Fruit fly (Drosophila melanogaster) whole organism, wandering third instar larva: ENCODE results near the gene CG43077.

Experiments
- CG9705 ChIP-seq: fragments of 200-800 bp; sonication (Bioruptor generic); optimal IDR thresholded peaks from 2 replicates; lab custom pipeline; 2018; ENCODE audit warnings: missing biosample characterization, mild to moderate bottlenecking, missing genetic modification characterization
- Jra ChIP-seq: sonication (Bioruptor generic); optimal IDR thresholded peaks from 2 replicates; lab custom pipeline; 2016; ENCODE audit warnings: missing biosample characterization, missing genetic modification characterization
- dl ChIP-seq, 2 experiments: fragments of 175-275, 200-275 bp in 1 of 2; fragments of 200-275 bp in 1 of 2; sonication (Bioruptor generic); optimal IDR thresholded peaks; lab custom pipeline; 2018; ENCODE audit warnings: mild to moderate bottlenecking in 2 of 2, missing biosample characterization in 2 of 2, missing genetic modification characterization in 2 of 2, moderate library complexity in 2 of 2; ENCODE audit not compliant: partially characterized antibody in 2 of 2, insufficient read depth in 1 of 2
- h ChIP-seq: fragments of 200-800 bp; sonication (Bioruptor generic); optimal IDR thresholded peaks from 3 replicates; lab custom pipeline; 2016; ENCODE audit warnings: missing biosample characterization, mild to moderate bottlenecking, missing genetic modification characterization
- jim ChIP-seq: fragments of 175-275, 200-325 bp; sonication (Bioruptor generic); optimal IDR thresholded peaks from 2 replicates; lab custom pipeline; 2016; ENCODE audit warnings: missing biosample characterization, mild to moderate bottlenecking, missing genetic modification characterization
- psq ChIP-seq: fragments of 200-800 bp; sonication (Bioruptor generic); optimal IDR thresholded peaks from 3 replicates; lab custom pipeline; 2017; ENCODE audit warnings: missing biosample characterization, mild to moderate bottlenecking, missing genetic modification characterization, moderate library complexity
- usp ChIP-seq: fragments of >200 bp; optimal IDR thresholded peaks from 2 replicates; lab custom pipeline; 2017; ENCODE audit warnings: missing biosample characterization, missing genetic modification characterization

dm6 chrX:17076449-17077289, 8.3 kb upstream of the CG43077 start:
- TF ChIP-seq dl (GFP tag; optimal IDR thresholded peaks at IDR 0.05; lab: Kevin White, UChicago; ENCODE audit: insufficient read depth in 1 of 2, partially characterized antibody in 2 of 2) (no peak), CG9705 (GFP tag; lab: Kevin White, UChicago) (no peak), h (GFP tag; lab: Kevin White, UChicago) (no peak), usp (no peak), jim (no peak), psq (GFP tag; lab: Kevin White, UChicago) (no peak), Jra (GFP tag; lab: Kevin White, UChicago) (no peak)
